Worm (Caenorhabditis elegans) whole organism, L4 larva: ENCODE results near the gene F13E9.5.

Experiments used
- F10B5.3 ChIP-seq: sonication (generic microtip); optimal IDR thresholded peaks from 2 replicates; lab custom pipeline; 2016; ENCODE audit warnings: mild to moderate bottlenecking, missing genetic modification characterization, missing compliant biosample characterization
- F26F4.8 ChIP-seq: fragments of 200-800 bp; sonication (Bioruptor generic); conservative IDR thresholded peaks from 2 replicates; pipeline ENCODE4 v1.3.6; 2022; ENCODE audit warnings: missing genetic modification characterization, missing compliant biosample characterization
- R02D3.7 ChIP-seq: fragments of 150-350 bp; sonication (generic microtip); optimal IDR thresholded peaks from 3 replicates; lab custom pipeline; 2014; ENCODE audit warnings: missing biosample characterization, missing genetic modification characterization
- ZK337.2 ChIP-seq: fragments of 200-800 bp; sonication (Bioruptor generic); IDR thresholded peaks from 2 replicates; pipeline ENCODE4 v1.3.6; 2022; ENCODE audit warnings: missing genetic modification reagents, missing genetic modification characterization, missing compliant biosample characterization
- aly-2 ChIP-seq: sonication (generic microtip); optimal IDR thresholded peaks from 2 replicates; lab custom pipeline; 2018; ENCODE audit warnings: missing biosample characterization, missing genetic modification characterization
- attf-4 ChIP-seq: sonication (generic microtip); optimal IDR thresholded peaks from 3 replicates; lab custom pipeline; 2017; ENCODE audit warnings: missing biosample characterization, missing genetic modification characterization
- ceh-32 ChIP-seq: sonication (generic microtip); optimal IDR thresholded peaks from 2 replicates; lab custom pipeline; 2016; ENCODE audit warnings: mild to moderate bottlenecking, missing genetic modification characterization, missing compliant biosample characterization; ENCODE audit not compliant: poor library complexity
- ceh-44 ChIP-seq: fragments of 200-800 bp; sonication (Bioruptor generic); IDR thresholded peaks from 2 replicates; pipeline ENCODE4 v1.3.6; 2022; ENCODE audit warnings: missing genetic modification reagents, missing genetic modification characterization, missing compliant biosample characterization
- ctbp-1 ChIP-seq: fragments of 200-800 bp; sonication (Bioruptor generic); IDR thresholded peaks from 2 replicates; pipeline ENCODE4 v1.3.6; 2022; ENCODE audit warnings: missing genetic modification reagents, missing genetic modification characterization, missing compliant biosample characterization
- daf-16 ChIP-seq, 3 experiments: sonication (generic microtip); optimal IDR thresholded peaks; 2 replicates each; lab custom pipeline; 2016 to 2017; ENCODE audit warnings: missing genetic modification characterization in 3 of 3, missing genetic modification reagents in 3 of 3, mild to moderate bottlenecking in 2 of 3, missing compliant biosample characterization in 2 of 3, missing biosample characterization in 1 of 3, moderate library complexity in 1 of 3
- daf-8 ChIP-seq: fragments of 200-800 bp; sonication (Bioruptor generic); IDR thresholded peaks from 2 replicates; pipeline ENCODE4 v1.3.6; 2022; ENCODE audit warnings: missing genetic modification characterization, missing compliant biosample characterization
- dmd-8 ChIP-seq: fragments of 200-800 bp; sonication (Bioruptor generic); IDR thresholded peaks from 2 replicates; pipeline ENCODE4 v1.3.6; 2022; ENCODE audit warnings: missing genetic modification characterization, missing compliant biosample characterization
- fkh-10 ChIP-seq: fragments of 150-350 bp; optimal IDR thresholded peaks from 2 replicates; lab custom pipeline; 2014; ENCODE audit warnings: missing biosample characterization, missing genetic modification reagents, missing genetic modification characterization
- hif-1 ChIP-seq, 2 experiments: sonication (generic microtip); optimal IDR thresholded peaks; 2 replicates each; lab custom pipeline; 2016 to 2017; ENCODE audit warnings: missing compliant biosample characterization in 2 of 2, missing genetic modification characterization in 2 of 2, missing genetic modification reagents in 2 of 2, missing genotype in 2 of 2, mild to moderate bottlenecking in 1 of 2
- jun-1 ChIP-seq: fragments of 150-350 bp; optimal IDR thresholded peaks from 2 replicates; lab custom pipeline; 2014; ENCODE audit warnings: missing biosample characterization, missing genetic modification reagents, missing genetic modification characterization
- lin-29 ChIP-seq: fragments of 200-800 bp; sonication (Bioruptor generic); IDR thresholded peaks from 2 replicates; pipeline ENCODE4 v1.3.6; 2022; ENCODE audit warnings: missing genetic modification reagents, missing genetic modification characterization, missing compliant biosample characterization
- lin-39 ChIP-seq: fragments of 150-350 bp; optimal IDR thresholded peaks from 2 replicates; lab custom pipeline; 2014; ENCODE audit warnings: missing biosample characterization, missing genetic modification reagents, missing genetic modification characterization
- mep-1 ChIP-seq: fragments of 150-350 bp; sonication (generic microtip); optimal IDR thresholded peaks from 3 replicates; lab custom pipeline; 2014; ENCODE audit warnings: missing biosample characterization, missing genetic modification characterization
- mxl-3 ChIP-seq: fragments of 200-800 bp; sonication (Bioruptor generic); optimal IDR thresholded peaks from 2 replicates; lab custom pipeline; 2018; ENCODE audit warnings: mild to moderate bottlenecking, missing genetic modification characterization, missing compliant biosample characterization
- nhr-25 ChIP-seq: sonication (generic microtip); optimal IDR thresholded peaks from 2 replicates; lab custom pipeline; 2017; ENCODE audit warnings: missing genetic modification characterization, mild to moderate bottlenecking, missing compliant biosample characterization, antibody characterized with exemption, moderate library complexity, borderline replicate concordance; ENCODE audit not compliant: insufficient read depth
- nhr-41 ChIP-seq: fragments of 200-800 bp; sonication (Bioruptor generic); IDR thresholded peaks from 2 replicates; pipeline ENCODE4 v1.3.6; 2022; ENCODE audit warnings: missing genetic modification reagents, missing genetic modification characterization, missing compliant biosample characterization
- nhr-76 ChIP-seq: fragments of 150-350 bp; optimal IDR thresholded peaks from 2 replicates; lab custom pipeline; 2014; ENCODE audit warnings: missing biosample characterization, missing genetic modification characterization
- pqm-1 ChIP-seq: sonication (generic microtip); optimal IDR thresholded peaks from 2 replicates; lab custom pipeline; 2017; ENCODE audit warnings: missing biosample characterization, missing genetic modification characterization
- set-16 ChIP-seq: fragments of 200-800 bp; sonication (Bioruptor generic); IDR thresholded peaks from 2 replicates; pipeline ENCODE4 v1.3.6; 2022; ENCODE audit warnings: missing genetic modification reagents, missing genetic modification characterization, missing compliant biosample characterization
- spr-1 ChIP-seq: sonication (generic microtip); optimal IDR thresholded peaks from 2 replicates; lab custom pipeline; 2016; ENCODE audit warnings: mild to moderate bottlenecking, missing genetic modification characterization, missing compliant biosample characterization
- spr-3 ChIP-seq: fragments of 200-800 bp; sonication (Bioruptor generic); optimal IDR thresholded peaks from 2 replicates; lab custom pipeline; 2018; ENCODE audit warnings: mild to moderate bottlenecking, missing genetic modification characterization, missing compliant biosample characterization
- unc-62 ChIP-seq, 3 experiments: fragments of 150-350 bp in 1 of 3; sonication (generic microtip); optimal IDR thresholded peaks in 2 of 3; peaks in 1 of 3; 1 replicate in 1 of 3; 2 replicates in 2 of 3; lab custom pipeline; 2014 to 2017; ENCODE audit warnings: missing biosample characterization in 3 of 3, missing genetic modification characterization in 3 of 3, missing genetic modification reagents in 3 of 3, missing genotype in 1 of 3
- vab-7 ChIP-seq: fragments of 200-800 bp; sonication (Bioruptor generic); IDR thresholded peaks from 2 replicates; pipeline ENCODE4 v1.3.6; 2022; ENCODE audit warnings: missing genetic modification reagents, missing genetic modification characterization, missing compliant biosample characterization
- zfp-2 ChIP-seq: sonication (generic microtip); optimal IDR thresholded peaks from 2 replicates; lab custom pipeline; 2016; ENCODE audit warnings: mild to moderate bottlenecking, missing genetic modification characterization, missing compliant biosample characterization
- zfp-3 ChIP-seq: fragments of 200-800 bp; sonication (Bioruptor generic); conservative IDR thresholded peaks from 2 replicates; pipeline ENCODE4 v1.3.6; 2022; ENCODE audit warnings: missing genetic modification reagents, missing genetic modification characterization, missing compliant biosample characterization
- ztf-7 ChIP-seq: fragments of 150-350 bp; optimal IDR thresholded peaks from 2 replicates; lab custom pipeline; 2014; ENCODE audit warnings: missing biosample characterization, missing genetic modification characterization

F13E9.5 gene

DNA sequence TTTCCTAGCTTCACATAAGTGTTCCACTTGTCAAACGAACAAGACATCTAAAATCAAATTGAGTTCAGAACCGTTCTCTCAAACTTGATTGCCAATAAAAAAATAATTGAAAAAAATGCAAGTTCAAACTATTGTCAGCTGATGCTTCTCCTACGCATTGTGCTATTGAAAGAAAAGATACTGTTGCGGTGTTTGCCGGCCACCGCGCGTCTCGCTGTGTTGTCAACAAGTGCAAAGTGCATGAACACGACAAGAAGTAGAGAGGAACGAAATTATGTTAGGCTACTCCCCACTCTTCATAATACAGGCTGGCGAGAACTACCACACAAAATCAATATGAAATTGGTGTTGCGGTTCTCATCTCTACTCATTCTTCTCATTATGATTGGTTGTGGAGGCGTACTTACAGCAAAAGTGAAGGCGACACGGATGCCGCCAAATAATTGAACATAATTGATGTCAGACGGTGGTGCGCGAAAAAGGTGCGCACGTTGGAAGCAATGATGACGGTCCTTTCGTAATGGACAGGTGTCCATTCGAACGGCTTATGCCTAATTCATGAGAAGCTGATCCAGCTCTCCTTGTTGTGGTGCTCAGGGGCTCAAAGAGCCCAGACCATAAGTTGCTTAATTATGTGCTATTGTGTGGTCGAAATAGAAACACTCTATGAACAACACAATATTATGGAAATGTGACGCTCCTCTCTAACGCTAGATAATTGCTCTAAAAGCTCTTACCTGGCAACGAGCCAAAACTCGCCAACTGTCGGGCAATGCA lies 16.6 kb downstream of the F13E9.5 start:
- TF ChIP-seq ztf-7 (tag; lab: Kevin White, UChicago) (no peak), daf-16 (GFP tag; optimal IDR thresholded peaks at IDR 0.05; lab: Kevin White, UChicago) (no peak), daf-16 (tag; optimal IDR thresholded peaks at IDR 0.05; lab: Kevin White, UChicago) (peak; percentile 71), ZK337.2 (GFP tag; lab: Robert Waterston, UW) (no peak), unc-62 (GFP tag; optimal IDR thresholded peaks at IDR 0.05 in 1 of 2; lab: Kevin White, UChicago) (peak in 1 of 2 experiments; percentile 89), unc-62 (tag; optimal IDR thresholded peaks at IDR 0.05; lab: Kevin White, UChicago) (no peak), mxl-3 (GFP tag; lab: Kevin White, UChicago) (no peak), F26F4.8 (0 out of 2 replicates have a peak, but pooled peaks have one; percentile 9)

DNA sequence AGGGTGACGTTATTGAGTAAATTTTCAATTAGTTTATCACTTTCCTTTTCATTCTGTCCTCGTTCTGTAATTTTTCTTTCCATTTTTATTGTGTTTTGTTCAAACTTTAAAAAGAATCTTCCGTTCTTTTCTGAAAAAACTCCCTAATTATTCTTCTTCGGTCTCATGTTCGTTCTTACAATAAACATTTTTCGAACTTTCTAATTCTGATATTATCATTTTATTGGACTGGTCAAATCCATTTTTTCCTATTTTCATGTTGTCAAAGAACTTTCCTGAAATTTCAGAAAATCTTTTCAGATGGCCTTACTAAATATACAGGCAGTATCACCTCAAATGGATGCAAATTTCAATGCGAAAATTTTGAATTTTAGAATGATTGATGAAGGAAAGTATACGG lies 20.1 kb downstream of the F13E9.5 start, which contains the start of gene nish-1:
TSS of gene nish-1 (plus strand) at position 301 of the 400 bp plus-strand sequence.
- TF ChIP-seq set-16 (GFP tag; lab: Robert Waterston, UW) (no peak), hif-1 (tag; optimal IDR thresholded peaks at IDR 0.05; lab: Kevin White, UChicago) (no peak), zfp-2 (tag; lab: Kevin White, UChicago) (no peak), spr-1 (tag; lab: Kevin White, UChicago) (no peak), daf-8 (GFP tag; lab: Robert Waterston, UW) (no peak), spr-3 (GFP tag; lab: Kevin White, UChicago) (no peak), mep-1 (no peak), vab-7 (no peak), lin-29 (GFP tag; lab: Robert Waterston, UW) (no peak), ceh-32 (tag; lab: Kevin White, UChicago) (no peak), nhr-76 (tag; lab: Kevin White, UChicago) (no peak), jun-1 (tag; lab: Kevin White, UChicago) (no peak), zfp-3 (GFP tag; lab: Robert Waterston, UW) (no peak), ceh-44 (GFP tag; lab: Robert Waterston, UW) (no peak), lin-39 (no peak)
- TF ChIP-seq, all 104 proteins: peak for 0

DNA sequence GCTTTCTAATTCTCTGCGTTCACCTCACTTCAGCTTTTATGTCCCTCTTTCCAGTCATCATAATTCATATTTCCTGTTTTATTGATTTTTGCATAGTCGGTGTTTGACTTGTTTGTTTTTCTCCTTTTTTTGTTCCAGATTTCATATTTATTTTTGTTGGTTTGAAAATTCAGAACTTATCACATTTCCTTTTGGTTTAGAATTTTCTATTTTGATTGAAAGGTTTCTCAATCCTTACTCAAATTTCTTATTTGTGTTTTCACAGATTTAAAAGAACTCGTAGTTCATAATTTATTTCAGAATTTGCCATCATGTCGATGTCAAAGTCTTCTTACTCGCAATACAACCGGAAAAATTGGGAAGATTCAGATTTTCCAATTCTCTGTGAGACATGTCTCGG lies 23.1 kb downstream of the F13E9.5 start, which contains the start of gene rbm-22:
TSS of gene rbm-22 (plus strand) at position 301 of the 400 bp plus-strand sequence.
- TF ChIP-seq unc-62 (GFP tag; optimal IDR thresholded peaks at IDR 0.05 in 1 of 2; lab: Kevin White, UChicago) (no peak), unc-62 (tag; optimal IDR thresholded peaks at IDR 0.05; lab: Kevin White, UChicago) (no peak), attf-4 (tag; lab: Kevin White, UChicago) (no peak), nhr-25 (tag; lab: Kevin White, UChicago) (no peak), ceh-44 (GFP tag; lab: Robert Waterston, UW) (no peak), jun-1 (tag; lab: Kevin White, UChicago) (no peak), dmd-8 (GFP tag; lab: Robert Waterston, UW) (no peak), nhr-76 (tag; lab: Kevin White, UChicago) (no peak), F10B5.3 (no peak), ZK337.2 (GFP tag; lab: Robert Waterston, UW) (no peak), R02D3.7 (tag; lab: Kevin White, UChicago) (no peak), pqm-1 (no peak), ctbp-1 (no peak), fkh-10 (GFP tag; lab: Kevin White, UChicago) (no peak), nhr-41 (no peak), aly-2 (no peak)
